Fruit fly (Drosophila melanogaster) whole organism, embryonic: ENCODE measurements around the gene CG11842.

Experiments used
- Awh ChIP-seq: fragments of 200-800 bp; sonication (Bioruptor generic); IDR thresholded peaks from 2 replicates; pipeline ENCODE4, ENCODE4 v1.3.6; 2022; ENCODE audit warnings: missing biosample characterization, missing genetic modification characterization
- C15 ChIP-seq: fragments of 200-800 bp; sonication (Bioruptor generic); IDR thresholded peaks from 3 replicates; pipeline ENCODE4 v1.3.6; 2022; ENCODE audit warnings: missing biosample characterization, missing genetic modification characterization
- CG11504 ChIP-seq: fragments of 200-800 bp; sonication (Bioruptor generic); optimal IDR thresholded peaks from 3 replicates; lab custom pipeline; 2019; ENCODE audit warnings: missing biosample characterization, mild to moderate bottlenecking, missing genetic modification characterization, moderate library complexity
- CG12769 ChIP-seq: fragments of 200-800 bp; sonication (Bioruptor generic); optimal IDR thresholded peaks from 2 replicates; lab custom pipeline; 2019; ENCODE audit warnings: missing biosample characterization, mild to moderate bottlenecking, missing genetic modification characterization, moderate library complexity
- CG14441 ChIP-seq: fragments of 200-800 bp; sonication (Bioruptor generic); IDR thresholded peaks from 2 replicates; pipeline ENCODE4 v1.3.6; 2022; ENCODE audit warnings: missing biosample characterization, missing genetic modification characterization
- CG15514 ChIP-seq: fragments of 200-800 bp; sonication (Bioruptor generic); optimal IDR thresholded peaks from 3 replicates; lab custom pipeline; 2017; ENCODE audit warnings: missing biosample characterization, missing genetic modification characterization, mild to moderate bottlenecking, moderate library complexity, missing genetic modification reagents
- CG1603 ChIP-seq: fragments of 200-800 bp; sonication (Bioruptor generic); optimal IDR thresholded peaks from 2 replicates; lab custom pipeline; 2019; ENCODE audit warnings: missing biosample characterization, mild to moderate bottlenecking, missing genetic modification characterization, moderate library complexity
- CG17328 ChIP-seq: fragments of 200-800 bp; sonication (Bioruptor generic); IDR thresholded peaks from 2 replicates; pipeline ENCODE4 v1.3.6; 2022; ENCODE audit warnings: missing biosample characterization, missing genetic modification characterization
- CG17359 ChIP-seq: fragments of 200-800 bp; sonication (Bioruptor generic); optimal IDR thresholded peaks from 3 replicates; lab custom pipeline; 2018; ENCODE audit warnings: missing biosample characterization, mild to moderate bottlenecking, missing genetic modification characterization, moderate library complexity
- CG30403 ChIP-seq: fragments of 200-800 bp; sonication (Bioruptor generic); optimal IDR thresholded peaks from 3 replicates; lab custom pipeline; 2016; ENCODE audit warnings: missing biosample characterization, missing genetic modification characterization
- CG3163 ChIP-seq: fragments of 200-800 bp; sonication (Bioruptor generic); optimal IDR thresholded peaks from 3 replicates; lab custom pipeline; 2016; ENCODE audit warnings: missing biosample characterization, missing genetic modification characterization
- CG3726 ChIP-seq: fragments of 200-800 bp; sonication (Bioruptor generic); IDR thresholded peaks from 3 replicates; pipeline ENCODE4, ENCODE4 v1.3.6; 2022; ENCODE audit warnings: missing biosample characterization, missing genetic modification characterization
- CG3847 ChIP-seq: fragments of 200-800 bp; sonication (Bioruptor generic); IDR thresholded peaks from 2 replicates; pipeline ENCODE4 v1.3.6; 2022; ENCODE audit warnings: missing biosample characterization, missing genetic modification characterization
- CG4617 ChIP-seq: fragments of 200-800 bp; sonication (Bioruptor generic); optimal IDR thresholded peaks from 3 replicates; lab custom pipeline; 2016; ENCODE audit warnings: missing biosample characterization, missing genetic modification characterization, borderline replicate concordance
- CG7271 ChIP-seq: fragments of 200-800 bp; sonication (Bioruptor generic); optimal IDR thresholded peaks from 2 replicates; lab custom pipeline; 2018; ENCODE audit warnings: missing biosample characterization, mild to moderate bottlenecking, missing genetic modification characterization, moderate library complexity
- CG7357 ChIP-seq: fragments of 200-800 bp; sonication (Bioruptor generic); IDR thresholded peaks from 3 replicates; pipeline ENCODE4 v1.3.6; 2022; ENCODE audit warnings: missing biosample characterization, missing genetic modification characterization
- CG7556 ChIP-seq: fragments of 200-800 bp; sonication (Bioruptor generic); optimal IDR thresholded peaks from 2 replicates; lab custom pipeline; 2017; ENCODE audit warnings: missing biosample characterization, mild to moderate bottlenecking, missing genetic modification characterization
- CG8388 ChIP-seq: fragments of 200-800 bp; sonication (Bioruptor generic); optimal IDR thresholded peaks from 2 replicates; lab custom pipeline; 2019; ENCODE audit warnings: missing biosample characterization, mild to moderate bottlenecking, missing genetic modification characterization, moderate library complexity
- CoRest ChIP-seq: fragments of 200-800 bp; sonication (Bioruptor generic); optimal IDR thresholded peaks from 3 replicates; lab custom pipeline; 2018; ENCODE audit warnings: missing biosample characterization, mild to moderate bottlenecking, missing genetic modification characterization, moderate library complexity
- Drgx ChIP-seq: fragments of 200-800 bp; sonication (Bioruptor generic); IDR thresholded peaks from 2 replicates; pipeline ENCODE4 v1.3.6; 2022; ENCODE audit warnings: missing biosample characterization, missing genetic modification characterization
- E2f2 ChIP-seq: fragments of 200-800 bp; sonication (Bioruptor generic); IDR thresholded peaks from 2 replicates; pipeline ENCODE4 v1.3.6; 2022; ENCODE audit warnings: missing biosample characterization, missing genetic modification characterization
- Hmr ChIP-seq: fragments of 200-800 bp; sonication (Bioruptor generic); optimal IDR thresholded peaks from 3 replicates; lab custom pipeline; 2017; ENCODE audit warnings: mild to moderate bottlenecking, missing biosample characterization, missing genetic modification reagents, missing genetic modification characterization
- Hsf ChIP-seq: fragments of 200-800 bp; sonication (Bioruptor generic); optimal IDR thresholded peaks from 3 replicates; lab custom pipeline; 2016; ENCODE audit warnings: missing biosample characterization, missing genetic modification characterization
- Jarid2 ChIP-seq: fragments of 200-800 bp; sonication (Bioruptor generic); optimal IDR thresholded peaks from 3 replicates; lab custom pipeline; 2017; ENCODE audit warnings: mild to moderate bottlenecking, missing biosample characterization, missing genetic modification reagents, missing genetic modification characterization
- Neu2 ChIP-seq: fragments of 200-800 bp; sonication (Bioruptor generic); optimal IDR thresholded peaks from 3 replicates; lab custom pipeline; 2016; ENCODE audit warnings: missing biosample characterization, missing genetic modification characterization, borderline replicate concordance
- Nf-YA ChIP-seq: fragments of 200-800 bp; sonication (Bioruptor generic); IDR thresholded peaks from 2 replicates; pipeline ENCODE4 v1.3.6; 2022; ENCODE audit warnings: missing biosample characterization, missing genetic modification characterization
- Taf1 ChIP-seq: fragments of 200-800 bp; sonication (Bioruptor generic); IDR thresholded peaks from 2 replicates; pipeline ENCODE4 v1.3.6; 2022; ENCODE audit warnings: missing biosample characterization, missing genetic modification characterization
- aop ChIP-seq: fragments of 200-800 bp; sonication (Bioruptor generic); IDR thresholded peaks from 2 replicates; pipeline ENCODE4 v1.3.6; 2022; ENCODE audit warnings: missing biosample characterization, missing genetic modification characterization
- btn ChIP-seq: fragments of 200-800 bp; sonication (Bioruptor generic); optimal IDR thresholded peaks from 2 replicates; lab custom pipeline; 2016; ENCODE audit warnings: missing biosample characterization, missing genetic modification characterization
- cato ChIP-seq: fragments of 200-800 bp; sonication (Bioruptor generic); optimal IDR thresholded peaks from 2 replicates; lab custom pipeline; 2016; ENCODE audit warnings: missing biosample characterization, missing genetic modification characterization, borderline replicate concordance
- crol ChIP-seq: fragments of 200-800 bp; sonication (Bioruptor generic); IDR thresholded peaks from 2 replicates; pipeline ENCODE4 v1.3.6; 2022; ENCODE audit warnings: missing biosample characterization, missing genetic modification characterization
- dmrt99B ChIP-seq: fragments of 200-800 bp; sonication (Bioruptor generic); optimal IDR thresholded peaks from 2 replicates; lab custom pipeline; 2018; ENCODE audit warnings: missing biosample characterization, mild to moderate bottlenecking, missing genetic modification characterization, moderate library complexity
- dysf ChIP-seq: fragments of 200-800 bp; sonication (Bioruptor generic); IDR thresholded peaks from 3 replicates; pipeline ENCODE4 v1.3.6; 2022; ENCODE audit warnings: missing biosample characterization, missing genetic modification characterization
- exex ChIP-seq: fragments of 200-800 bp; sonication (Bioruptor generic); optimal IDR thresholded peaks from 4 replicates; lab custom pipeline; 2018; ENCODE audit warnings: missing biosample characterization, mild to moderate bottlenecking, missing genetic modification characterization, moderate library complexity
- fd3F ChIP-seq: fragments of 200-800 bp; sonication (Bioruptor generic); optimal IDR thresholded peaks from 2 replicates; lab custom pipeline; 2018; ENCODE audit warnings: missing biosample characterization, mild to moderate bottlenecking, missing genetic modification characterization, moderate library complexity
- lab ChIP-seq: fragments of 200-800 bp; sonication (Bioruptor generic); optimal IDR thresholded peaks from 3 replicates; lab custom pipeline; 2017; ENCODE audit warnings: missing biosample characterization, missing genetic modification characterization, mild to moderate bottlenecking, moderate library complexity, missing genetic modification reagents
- lmd ChIP-seq: fragments of 200-800 bp; sonication (Bioruptor generic); IDR thresholded peaks from 2 replicates; pipeline ENCODE4 v1.3.6; 2022; ENCODE audit warnings: missing biosample characterization, missing genetic modification characterization
- nerfin-2 ChIP-seq: fragments of 200-800 bp; sonication (Bioruptor generic); IDR thresholded peaks from 2 replicates; pipeline ENCODE4 v1.3.6; 2022; ENCODE audit warnings: missing biosample characterization, missing genetic modification characterization; ENCODE audit not compliant: partially characterized antibody
- pan ChIP-seq, 4 experiments: fragments of >200 bp in 3 of 4; fragments of 200-800 bp in 1 of 4; sonication (Bioruptor generic) in 1 of 4; optimal IDR thresholded peaks in 3 of 4; IDR thresholded peaks in 1 of 4; 2 replicates each; pipeline versions ENCODE4 v1.3.6 to Lab custom; 2017 to 2022; ENCODE audit warnings: missing biosample characterization in 2 of 4, missing genetic modification characterization in 2 of 4, mixed read lengths in 1 of 4
- phol ChIP-seq: fragments of 200-800 bp; sonication (Bioruptor generic); optimal IDR thresholded peaks from 3 replicates; lab custom pipeline; 2018; ENCODE audit warnings: missing biosample characterization, mild to moderate bottlenecking, missing genetic modification characterization, moderate library complexity
- schlank ChIP-seq: fragments of 200-800 bp; sonication (Bioruptor generic); optimal IDR thresholded peaks from 2 replicates; lab custom pipeline; 2018; ENCODE audit warnings: missing biosample characterization, mild to moderate bottlenecking, missing genetic modification characterization
- seq ChIP-seq: fragments of 200-800 bp; sonication (Bioruptor generic); IDR thresholded peaks from 2 replicates; pipeline ENCODE4 v1.3.6; 2022; ENCODE audit warnings: missing biosample characterization, missing genetic modification characterization
- ssp ChIP-seq: fragments of 200-800 bp; sonication (Bioruptor generic); IDR thresholded peaks from 2 replicates; pipeline ENCODE4 v1.3.6; 2022; ENCODE audit warnings: missing biosample characterization, missing genetic modification characterization
- tll ChIP-seq, 2 experiments: fragments of 200-800 bp in 1 of 2; fragments of >200 bp in 1 of 2; sonication (Bioruptor generic) in 1 of 2; optimal IDR thresholded peaks; 2 replicates each; lab custom pipeline; 2017 to 2019; ENCODE audit warnings: missing biosample characterization in 2 of 2, missing genetic modification characterization in 2 of 2, mild to moderate bottlenecking in 1 of 2, moderate library complexity in 1 of 2
- unpg ChIP-seq: fragments of 200-800 bp; sonication (Bioruptor generic); optimal IDR thresholded peaks from 3 replicates; lab custom pipeline; 2018; ENCODE audit warnings: missing biosample characterization, mild to moderate bottlenecking, missing genetic modification characterization, moderate library complexity
- wek ChIP-seq: fragments of 200-800 bp; sonication (Bioruptor generic); optimal IDR thresholded peaks from 3 replicates; lab custom pipeline; 2018; ENCODE audit warnings: missing biosample characterization, mild to moderate bottlenecking, missing genetic modification characterization, moderate library complexity
- zfh1 ChIP-seq: fragments of 200-800 bp; sonication (Bioruptor generic); IDR thresholded peaks from 3 replicates; pipeline ENCODE4 v1.3.6; 2022; ENCODE audit warnings: missing biosample characterization, missing genetic modification characterization

The CG11842 gene

dm6 chr3R:29004884-29005621 lies 47.4 kb upstream of the CG11842 start (continued):
- TF ChIP-seq CG30403, result peak; percentile 39
- peak; percentile 58 for TF ChIP-seq CG12769 (tag; lab: Kevin White, UChicago)
- TF ChIP-seq Drgx, result peak; percentile 52
- TF ChIP-seq Hsf, result peak; percentile 17
- peak; percentile 39 for TF ChIP-seq phol (tag; lab: Kevin White, UChicago)
- TF ChIP-seq CG14441, result peak; percentile 58
- TF ChIP-seq CG7357 (GFP tag; lab: Robert Waterston, UW), result peak; percentile 22; the same call in 1 of the 3 replicates
- TF ChIP-seq dmrt99B (tag; lab: Kevin White, UChicago), result peak; percentile 66
- TF ChIP-seq crol (GFP tag; lab: Robert Waterston, UW), result peak; percentile 58
- TF ChIP-seq btn (GFP tag; lab: Kevin White, UChicago), result no peak
- peak; percentile 53; the same call in 1 of the 2 replicates for TF ChIP-seq lmd (GFP tag; lab: Robert Waterston, UW)
- peak; percentile 49; the same call in 1 of the 2 replicates for TF ChIP-seq Awh
- no peak for TF ChIP-seq pan (optimal IDR thresholded peaks at IDR 0.05; lab: Kevin White, UChicago)
- peak in 1 of 2 experiments; percentile 73 for TF ChIP-seq pan (GFP tag; optimal IDR thresholded peaks at IDR 0.05 in 1 of 2, IDR thresholded peaks at IDR 0.05 in 1 of 2)
- TF ChIP-seq CG1603 (tag; lab: Kevin White, UChicago), result peak; percentile 65
- no peak for TF ChIP-seq Jarid2 (GFP tag; lab: Kevin White, UChicago)
- peak; percentile 38 for TF ChIP-seq CoRest (tag; lab: Kevin White, UChicago)
- TF ChIP-seq CG8388 (GFP tag; lab: Kevin White, UChicago), result no peak
- no peak for TF ChIP-seq CG4617 (GFP tag; lab: Kevin White, UChicago)
- TF ChIP-seq CG7556 (GFP tag; lab: Kevin White, UChicago), result peak; percentile 16
- no peak for TF ChIP-seq C15 (GFP tag; lab: Robert Waterston, UW)
- peak; percentile 67 for TF ChIP-seq CG17359 (tag; lab: Kevin White, UChicago)
- no peak for TF ChIP-seq nerfin-2 (GFP tag; lab: Robert Waterston, UW)
- 0 out of 2 replicates have a peak, but pooled peaks have one; percentile 33 for TF ChIP-seq E2f2 (GFP tag; lab: Robert Waterston, UW)
- no peak for TF ChIP-seq CG3726 (GFP tag; lab: Robert Waterston, UW)
- TF ChIP-seq zfh1 (GFP tag; lab: Robert Waterston, UW), result 0 out of 3 replicates have a peak, but pooled peaks have one; percentile 32
- TF ChIP-seq Neu2, result no peak
- TF ChIP-seq exex (tag; lab: Kevin White, UChicago), result no peak
- no peak for TF ChIP-seq Taf1
- peak; percentile 55 for TF ChIP-seq lab (GFP tag; lab: Kevin White, UChicago)
- no peak for TF ChIP-seq fd3F
- peak; percentile 49; the same call in 1 of the 2 replicates for TF ChIP-seq ssp (GFP tag; lab: Robert Waterston, UW)
- peak; percentile 74 for TF ChIP-seq CG11504
- TF ChIP-seq CG15514 (GFP tag; lab: Kevin White, UChicago), result peak; percentile 14
- no peak for TF ChIP-seq CG7271 (tag; lab: Kevin White, UChicago)
- TF ChIP-seq dysf (GFP tag; lab: Robert Waterston, UW), result peak; percentile 62
- TF ChIP-seq Hmr (GFP tag; lab: Kevin White, UChicago), result peak; percentile 31
- no peak for TF ChIP-seq tll (GFP tag; optimal IDR thresholded peaks at IDR 0.05; lab: Kevin White, UChicago)
- TF ChIP-seq seq (GFP tag; lab: Robert Waterston, UW), result no peak
- TF ChIP-seq CG17328, result peak; percentile 38; the same call in 1 of the 2 replicates
- TF ChIP-seq Nf-YA (GFP tag; lab: Robert Waterston, UW), result 0 out of 2 replicates have a peak, but pooled peaks have one; percentile 29
- TF ChIP-seq CG3847 (GFP tag; lab: Robert Waterston, UW), result no peak
- TF ChIP-seq cato (GFP tag; lab: Kevin White, UChicago), result peak; percentile 17
- no peak for TF ChIP-seq CG3163 (GFP tag; lab: Kevin White, UChicago)
- TF ChIP-seq schlank (tag; lab: Kevin White, UChicago), result no peak
- TF ChIP-seq wek, result no peak
- no peak for TF ChIP-seq aop (GFP tag; lab: Robert Waterston, UW)
- TF ChIP-seq unpg (GFP tag; lab: Kevin White, UChicago), result peak; percentile 43
